Worm (Caenorhabditis elegans): ENCODE results near the gene ketn-1.

ketn-1 gene

ce11 chrV:2845771-2846170 lies 38.1 kb upstream of the ketn-1 start, which contains the start of gene srj-44:
TSS of gene srj-44 (minus strand) at chrV:2845871.
- TF ChIP-seq unc-39 (tag; optimal IDR thresholded peaks at IDR 0.05) (no peak), daf-12 (tag; optimal IDR thresholded peaks at IDR 0.05) (no peak), tbx-2 (tag; optimal IDR thresholded peaks at IDR 0.05) (no peak), ztf-11 (tag; optimal IDR thresholded peaks at IDR 0.05) (no peak), nhr-12 (tag; optimal IDR thresholded peaks at IDR 0.05) (no peak), nfya-1 (tag; optimal IDR thresholded peaks at IDR 0.05; ENCODE audit: insufficient read depth) (no peak), mdl-1 (tag; optimal IDR thresholded peaks at IDR 0.05) (no peak), hmg-11 (tag; optimal IDR thresholded peaks at IDR 0.05) (no peak), ama-1 (optimal IDR thresholded peaks at IDR 0.05) (no peak), R02D3.7 (tag; optimal IDR thresholded peaks at IDR 0.05) (no peak), ZK546.5 (tag; optimal IDR thresholded peaks at IDR 0.05) (no peak), fkh-2 (tag; optimal IDR thresholded peaks at IDR 0.05) (no peak), aly-2 (tag; optimal IDR thresholded peaks at IDR 0.05) (no peak)

ce11 chrV:2836501-2836900 lies 28.8 kb upstream of the ketn-1 start, which contains the start of gene srj-45:
TSS of gene srj-45 (minus strand) at chrV:2836601.
- TF ChIP-seq hmg-11 (tag; optimal IDR thresholded peaks at IDR 0.05) (no peak), tbx-2 (tag; optimal IDR thresholded peaks at IDR 0.05) (no peak), fkh-2 (tag; optimal IDR thresholded peaks at IDR 0.05) (no peak), fkh-10 (GFP tag; optimal IDR thresholded peaks at IDR 0.05) (no peak), ztf-11 (tag; optimal IDR thresholded peaks at IDR 0.05) (no peak), ZK546.5 (tag; optimal IDR thresholded peaks at IDR 0.05) (no peak), egl-5 (tag; optimal IDR thresholded peaks at IDR 0.05) (no peak), nhr-237 (tag; optimal IDR thresholded peaks at IDR 0.05) (no peak), nhr-43 (tag; optimal IDR thresholded peaks at IDR 0.05; ENCODE audit: poor library complexity, severe bottlenecking) (no peak), snpc-4 (tag; optimal IDR thresholded peaks at IDR 0.05) (no peak), ceh-9 (tag; optimal IDR thresholded peaks at IDR 0.05) (no peak), lsy-12 (tag; optimal IDR thresholded peaks at IDR 0.05) (no peak), nhr-76 (tag; optimal IDR thresholded peaks at IDR 0.05) (no peak)

ce11 chrV:2832666-2833065 lies 25.0 kb upstream of the ketn-1 start, which contains the start of gene srj-50:
TSS of gene srj-50 (plus strand) at chrV:2832966.
- TF ChIP-seq fkh-2 (tag; optimal IDR thresholded peaks at IDR 0.05) (no peak), R02D3.7 (tag; optimal IDR thresholded peaks at IDR 0.05) (no peak), nhr-23 (tag; optimal IDR thresholded peaks at IDR 0.05) (no peak), aly-2 (tag; optimal IDR thresholded peaks at IDR 0.05) (no peak), ceh-9 (tag; optimal IDR thresholded peaks at IDR 0.05) (no peak), eor-1 (tag; optimal IDR thresholded peaks at IDR 0.05) (no peak), ztf-11 (tag; optimal IDR thresholded peaks at IDR 0.05) (no peak), elt-3 (tag; optimal IDR thresholded peaks at IDR 0.05) (no peak), nhr-11 (tag; optimal IDR thresholded peaks at IDR 0.05) (no peak), snpc-4 (tag; optimal IDR thresholded peaks at IDR 0.05) (no peak), elt-2 (tag; optimal IDR thresholded peaks at IDR 0.05) (no peak), ama-1 (optimal IDR thresholded peaks at IDR 0.05) (no peak), mml-1 (tag; optimal IDR thresholded peaks at IDR 0.05) (no peak), nhr-12 (tag; optimal IDR thresholded peaks at IDR 0.05) (no peak), nhr-67 (tag; optimal IDR thresholded peaks at IDR 0.05) (no peak)

- TF ChIP-seq ztf-4 (tag; optimal IDR thresholded peaks at IDR 0.05) (no peak), unc-62 (GFP tag; optimal IDR thresholded peaks at IDR 0.05) (no peak), eor-1 (tag; optimal IDR thresholded peaks at IDR 0.05) (no peak)
Observed at ce11 chrV:2830817-2831216, 23.2 kb upstream of the ketn-1 start, which contains the start of gene srw-2. TSS of gene srw-2 (plus strand) at chrV:2830878.

- no peak for TF ChIP-seq R02D3.7 (tag; optimal IDR thresholded peaks at IDR 0.05)
- peak; percentile 87 for TF ChIP-seq hmg-11 (tag; optimal IDR thresholded peaks at IDR 0.05)
Observed at ce11 chrV:2826815-2827214, 19.2 kb upstream of the ketn-1 start, which contains the start of gene T03D3.5. TSS of gene T03D3.5 (minus strand) at chrV:2826835.

- TF ChIP-seq lin-39 (tag; optimal IDR thresholded peaks at IDR 0.05) (no peak), tbx-2 (tag; optimal IDR thresholded peaks at IDR 0.05) (no peak)
Observed at ce11 chrV:2825978-2826377, 18.3 kb upstream of the ketn-1 start.
